Worm (Caenorhabditis elegans): ENCODE measurements around the gene C04G6.11.

The C04G6.11 gene

ce11 chrII:5099649-5100048 is 4.0 kb downstream of the C04G6.11 start, which contains the start of gene C04G6.6:
Gene C04G6.6 (minus strand): TSS chrII:5099749.
- TF ChIP-seq unc-62 (GFP tag; optimal IDR thresholded peaks at IDR 0.05): no peak

ce11 chrII:5099034-5099433 is 4.6 kb downstream of the C04G6.11 start:
- no peak for TF ChIP-seq unc-62 (GFP tag; optimal IDR thresholded peaks at IDR 0.05)

ce11 chrII:5093945-5094344 is 9.7 kb downstream of the C04G6.11 start, which contains the start of gene C04G6.13:
Gene C04G6.13 (plus strand): TSS chrII:5094245.
- no peak for TF ChIP-seq unc-62 (GFP tag; optimal IDR thresholded peaks at IDR 0.05)

- no peak for TF ChIP-seq unc-62 (GFP tag; optimal IDR thresholded peaks at IDR 0.05)
Measured at ce11 chrII:5092362-5093281, 11.0 kb downstream of the C04G6.11 start, which contains the start of gene C04G6.2. Gene C04G6.2 (plus strand): TSS chrII:5093231.

- TF ChIP-seq unc-62 (GFP tag; optimal IDR thresholded peaks at IDR 0.05): no peak
Measured at ce11 chrII:5091640-5092243, 11.9 kb downstream of the C04G6.11 start, which contains the start of gene pld-1. Gene pld-1 (minus strand): TSS chrII:5091690.

ce11 chrII:5086143-5086542 is 17.5 kb downstream of the C04G6.11 start:
- TF ChIP-seq unc-62 (GFP tag; optimal IDR thresholded peaks at IDR 0.05): no peak

- TF ChIP-seq unc-62 (GFP tag; optimal IDR thresholded peaks at IDR 0.05): no peak
Measured at ce11 chrII:5085450-5085849, 18.2 kb downstream of the C04G6.11 start, which contains the start of gene txt-9. Gene txt-9 (plus strand): TSS chrII:5085785.

- no peak for TF ChIP-seq unc-62 (GFP tag; optimal IDR thresholded peaks at IDR 0.05)
Measured at ce11 chrII:5084225-5084624, 19.4 kb downstream of the C04G6.11 start.

- no peak for TF ChIP-seq unc-62 (GFP tag; optimal IDR thresholded peaks at IDR 0.05)
Measured at ce11 chrII:5083341-5083740, 20.3 kb downstream of the C04G6.11 start, which contains the start of gene C04G6.4. Gene C04G6.4 (minus strand): TSS chrII:5083441.

- TF ChIP-seq unc-62 (GFP tag; optimal IDR thresholded peaks at IDR 0.05): no peak
Measured at ce11 chrII:5081124-5081913, 22.3 kb downstream of the C04G6.11 start, which contains the start of gene dsh-2. Gene dsh-2 (minus strand): TSS chrII:5081174.

ce11 chrII:5071265-5071664 is 32.4 kb downstream of the C04G6.11 start, which contains the start of gene C27A2.7:
Gene C27A2.7 (minus strand): TSS chrII:5071365.
- no peak for TF ChIP-seq unc-62 (GFP tag; optimal IDR thresholded peaks at IDR 0.05)

ce11 chrII:5069525-5069924 is 34.1 kb downstream of the C04G6.11 start, which contains the start of gene idpb-2:
Gene idpb-2 (minus strand): TSS chrII:5069625.
- no peak for TF ChIP-seq unc-62 (GFP tag; optimal IDR thresholded peaks at IDR 0.05)

- TF ChIP-seq unc-62 (GFP tag; optimal IDR thresholded peaks at IDR 0.05): no peak
Measured at ce11 chrII:5067927-5068326, 35.7 kb downstream of the C04G6.11 start, which contains the start of gene C27A2.8. Gene C27A2.8 (minus strand): TSS chrII:5068043.

ce11 chrII:5066967-5067366 is 36.7 kb downstream of the C04G6.11 start:
- no peak for TF ChIP-seq unc-62 (GFP tag; optimal IDR thresholded peaks at IDR 0.05)

ce11 chrII:5061794-5062368 is 41.8 kb downstream of the C04G6.11 start, which contains the start of gene smc-5:
Gene smc-5 (plus strand): TSS chrII:5062125.
- TF ChIP-seq unc-62 (GFP tag; optimal IDR thresholded peaks at IDR 0.05): no peak

All from whole organism, dauer.